Worm (Caenorhabditis elegans) whole organism, L4 larva: ENCODE measurements around the gene M04G7.2.

Experiments
- D1046.2 ChIP-seq: fragments of 200-800 bp; sonication (Bioruptor generic); IDR thresholded peaks from 2 replicates; pipeline ENCODE4 v1.3.6; 2022; ENCODE audit warnings: missing genetic modification characterization, missing compliant biosample characterization
- Y105C5A.15 ChIP-seq: fragments of 200-800 bp; sonication (Bioruptor generic); IDR thresholded peaks from 2 replicates; pipeline ENCODE4 v1.3.6; 2022; ENCODE audit warnings: missing genetic modification characterization, missing compliant biosample characterization
- Y48G9A.11 ChIP-seq: fragments of 200-800 bp; sonication (Bioruptor generic); IDR thresholded peaks from 2 replicates; pipeline ENCODE4 v1.3.6; 2022; ENCODE audit warnings: missing genetic modification reagents, missing genetic modification characterization, missing compliant biosample characterization
- Y75B8A.6 ChIP-seq: fragments of 200-800 bp; sonication (Bioruptor generic); IDR thresholded peaks from 2 replicates; pipeline ENCODE4 v1.3.6; 2022; ENCODE audit warnings: missing genetic modification reagents, missing genetic modification characterization, missing compliant biosample characterization
- ZK546.5 ChIP-seq, 2 experiments: sonication (generic microtip); optimal IDR thresholded peaks; 2 replicates each; lab custom pipeline; 2017; ENCODE audit warnings: missing biosample characterization in 2 of 2, missing genetic modification characterization in 2 of 2
- ama-1 ChIP-seq: fragments of 150-350 bp; optimal IDR thresholded peaks from 2 replicates; lab custom pipeline; 2014; ENCODE audit warnings: inconsistent platforms, mixed read lengths
- arid-1 ChIP-seq: fragments of 200-800 bp; sonication (Bioruptor generic); conservative IDR thresholded peaks from 2 replicates; pipeline ENCODE4 v1.3.6; 2022; ENCODE audit warnings: missing genetic modification reagents, missing genetic modification characterization, missing compliant biosample characterization
- attf-4 ChIP-seq: sonication (generic microtip); optimal IDR thresholded peaks from 3 replicates; lab custom pipeline; 2017; ENCODE audit warnings: missing biosample characterization, missing genetic modification characterization
- ceh-32 ChIP-seq: sonication (generic microtip); optimal IDR thresholded peaks from 2 replicates; lab custom pipeline; 2016; ENCODE audit warnings: mild to moderate bottlenecking, missing genetic modification characterization, missing compliant biosample characterization; ENCODE audit not compliant: poor library complexity
- ceh-62 ChIP-seq: sonication (generic microtip); optimal IDR thresholded peaks from 2 replicates; lab custom pipeline; 2017; ENCODE audit warnings: missing biosample characterization, missing genetic modification characterization
- cey-2 ChIP-seq: sonication (generic microtip); optimal IDR thresholded peaks from 3 replicates; lab custom pipeline; 2017; ENCODE audit warnings: missing genetic modification characterization, mild to moderate bottlenecking, missing compliant biosample characterization, antibody characterized with exemption, borderline replicate concordance; ENCODE audit not compliant: insufficient read depth
- ctbp-1 ChIP-seq: fragments of 200-800 bp; sonication (Bioruptor generic); IDR thresholded peaks from 2 replicates; pipeline ENCODE4 v1.3.6; 2022; ENCODE audit warnings: missing genetic modification reagents, missing genetic modification characterization, missing compliant biosample characterization
- daf-12 ChIP-seq: fragments of 150-350 bp; optimal IDR thresholded peaks from 2 replicates; lab custom pipeline; 2014; ENCODE audit warnings: missing biosample characterization, missing genetic modification reagents, missing genetic modification characterization
- daf-16 ChIP-seq, 3 experiments: sonication (generic microtip); optimal IDR thresholded peaks; 2 replicates each; lab custom pipeline; 2016 to 2017; ENCODE audit warnings: missing genetic modification characterization in 3 of 3, missing genetic modification reagents in 3 of 3, mild to moderate bottlenecking in 2 of 3, missing compliant biosample characterization in 2 of 3, missing biosample characterization in 1 of 3, moderate library complexity in 1 of 3
- daf-19 ChIP-seq: fragments of 200-800 bp; sonication (Bioruptor generic); conservative IDR thresholded peaks from 2 replicates; pipeline ENCODE4 v1.3.6; 2022; ENCODE audit warnings: missing genetic modification characterization, missing compliant biosample characterization
- dmd-8 ChIP-seq: fragments of 200-800 bp; sonication (Bioruptor generic); IDR thresholded peaks from 2 replicates; pipeline ENCODE4 v1.3.6; 2022; ENCODE audit warnings: missing genetic modification characterization, missing compliant biosample characterization
- dmd-9 ChIP-seq: fragments of 200-800 bp; sonication (Bioruptor generic); IDR thresholded peaks from 2 replicates; pipeline ENCODE4 v1.3.6; 2022; ENCODE audit warnings: missing genetic modification reagents, missing genetic modification characterization, missing compliant biosample characterization
- dpl-1 ChIP-seq: fragments of 150-350 bp; optimal IDR thresholded peaks from 2 replicates; lab custom pipeline; 2014; ENCODE audit warnings: missing biosample characterization, missing genetic modification reagents, missing genetic modification characterization
- duxl-1 ChIP-seq: sonication (generic microtip); optimal IDR thresholded peaks from 2 replicates; lab custom pipeline; 2016; ENCODE audit warnings: mild to moderate bottlenecking, missing genetic modification characterization, moderate library complexity, missing compliant biosample characterization; ENCODE audit not compliant: poor library complexity
- fkh-10 ChIP-seq: fragments of 150-350 bp; optimal IDR thresholded peaks from 2 replicates; lab custom pipeline; 2014; ENCODE audit warnings: missing biosample characterization, missing genetic modification reagents, missing genetic modification characterization
- fos-1 ChIP-seq: fragments of 150-350 bp; optimal IDR thresholded peaks from 2 replicates; lab custom pipeline; 2014; ENCODE audit warnings: missing biosample characterization, missing genetic modification characterization
- gei-8 ChIP-seq: fragments of 200-800 bp; sonication (Bioruptor generic); optimal IDR thresholded peaks from 2 replicates; lab custom pipeline; 2018; ENCODE audit warnings: mild to moderate bottlenecking, missing genetic modification characterization, missing compliant biosample characterization
- hlh-11 ChIP-seq: fragments of 200-800 bp; sonication (Bioruptor generic); optimal IDR thresholded peaks from 2 replicates; lab custom pipeline; 2018; ENCODE audit warnings: mild to moderate bottlenecking, missing genetic modification characterization, missing compliant biosample characterization
- hmg-1.1 ChIP-seq: fragments of 200-800 bp; sonication (Bioruptor generic); IDR thresholded peaks from 2 replicates; pipeline ENCODE4 v1.3.6; 2022; ENCODE audit warnings: missing genetic modification reagents, missing genetic modification characterization, missing compliant biosample characterization
- lim-7 ChIP-seq: fragments of 200-800 bp; sonication (Bioruptor generic); IDR thresholded peaks from 2 replicates; pipeline ENCODE4 v1.3.6; 2022; ENCODE audit warnings: missing genetic modification characterization, missing compliant biosample characterization
- lin-1 ChIP-seq: fragments of 200-800 bp; sonication (Bioruptor generic); IDR thresholded peaks from 2 replicates; pipeline ENCODE4 v1.3.6; 2022; ENCODE audit warnings: missing genetic modification reagents, missing genetic modification characterization, missing compliant biosample characterization
- lin-13 ChIP-seq: fragments of 150-350 bp; optimal IDR thresholded peaks from 2 replicates; lab custom pipeline; 2014; ENCODE audit warnings: missing biosample characterization, missing genetic modification reagents, missing genetic modification characterization
- lin-15B ChIP-seq: fragments of 150-350 bp; sonication (generic microtip); optimal IDR thresholded peaks from 3 replicates; lab custom pipeline; 2014; ENCODE audit warnings: missing biosample characterization, missing genetic modification characterization
- lin-38 ChIP-seq: fragments of 200-800 bp; sonication (Bioruptor generic); IDR thresholded peaks from 2 replicates; pipeline ENCODE4 v1.3.6; 2022; ENCODE audit warnings: missing genetic modification reagents, missing genetic modification characterization, missing compliant biosample characterization
- lin-39 ChIP-seq: fragments of 150-350 bp; optimal IDR thresholded peaks from 2 replicates; lab custom pipeline; 2014; ENCODE audit warnings: missing biosample characterization, missing genetic modification reagents, missing genetic modification characterization
- lsy-2 ChIP-seq, 2 experiments: fragments of 150-350 bp in 1 of 2; sonication (generic microtip) in 1 of 2; optimal IDR thresholded peaks; 2 replicates each; lab custom pipeline; 2014 to 2017; ENCODE audit warnings: missing biosample characterization in 2 of 2, missing genetic modification characterization in 2 of 2
- madf-5 ChIP-seq, 2 experiments: fragments of 200-800 bp; sonication (Bioruptor generic); IDR thresholded peaks; 2 replicates each; pipeline ENCODE4 v1.3.6; 2022; ENCODE audit warnings: missing compliant biosample characterization in 2 of 2, missing genetic modification characterization in 2 of 2
- mep-1 ChIP-seq: fragments of 150-350 bp; sonication (generic microtip); optimal IDR thresholded peaks from 3 replicates; lab custom pipeline; 2014; ENCODE audit warnings: missing biosample characterization, missing genetic modification characterization
- mxl-2 ChIP-seq: fragments of 200-800 bp; sonication (Bioruptor generic); conservative IDR thresholded peaks from 2 replicates; pipeline ENCODE4 v1.3.6; 2022; ENCODE audit warnings: missing genetic modification reagents, missing genetic modification characterization, missing compliant biosample characterization
- nhr-102 ChIP-seq: sonication (generic microtip); optimal IDR thresholded peaks from 2 replicates; lab custom pipeline; 2016; ENCODE audit warnings: mild to moderate bottlenecking, missing genetic modification characterization, moderate library complexity, missing compliant biosample characterization
- nhr-11 ChIP-seq: fragments of 150-350 bp; optimal IDR thresholded peaks from 2 replicates; lab custom pipeline; 2014; ENCODE audit warnings: missing biosample characterization, missing genetic modification characterization
- nhr-111 ChIP-seq: fragments of 200-800 bp; sonication (Bioruptor generic); optimal IDR thresholded peaks from 2 replicates; lab custom pipeline; 2018; ENCODE audit warnings: mild to moderate bottlenecking, missing genetic modification characterization, missing compliant biosample characterization
- nhr-237 ChIP-seq: sonication (generic microtip); optimal IDR thresholded peaks from 2 replicates; lab custom pipeline; 2017; ENCODE audit warnings: missing biosample characterization, missing genetic modification characterization
- nhr-25 ChIP-seq: sonication (generic microtip); optimal IDR thresholded peaks from 2 replicates; lab custom pipeline; 2017; ENCODE audit warnings: missing genetic modification characterization, mild to moderate bottlenecking, missing compliant biosample characterization, antibody characterized with exemption, moderate library complexity, borderline replicate concordance; ENCODE audit not compliant: insufficient read depth
- nhr-28 ChIP-seq: fragments of 150-350 bp; optimal IDR thresholded peaks from 2 replicates; lab custom pipeline; 2014; ENCODE audit warnings: missing biosample characterization, missing genetic modification characterization
- nhr-41 ChIP-seq: fragments of 200-800 bp; sonication (Bioruptor generic); IDR thresholded peaks from 2 replicates; pipeline ENCODE4 v1.3.6; 2022; ENCODE audit warnings: missing genetic modification reagents, missing genetic modification characterization, missing compliant biosample characterization
- nhr-6 ChIP-seq: fragments of 150-350 bp; optimal IDR thresholded peaks from 2 replicates; lab custom pipeline; 2014; ENCODE audit warnings: missing biosample characterization, missing genetic modification characterization
- nhr-76 ChIP-seq: fragments of 150-350 bp; optimal IDR thresholded peaks from 2 replicates; lab custom pipeline; 2014; ENCODE audit warnings: missing biosample characterization, missing genetic modification characterization
- pqm-1 ChIP-seq: sonication (generic microtip); optimal IDR thresholded peaks from 2 replicates; lab custom pipeline; 2017; ENCODE audit warnings: missing biosample characterization, missing genetic modification characterization
- sdz-12 ChIP-seq: fragments of 200-800 bp; sonication (Bioruptor generic); optimal IDR thresholded peaks from 2 replicates; lab custom pipeline; 2018; ENCODE audit warnings: mild to moderate bottlenecking, missing genetic modification characterization, missing compliant biosample characterization
- set-16 ChIP-seq: fragments of 200-800 bp; sonication (Bioruptor generic); IDR thresholded peaks from 2 replicates; pipeline ENCODE4 v1.3.6; 2022; ENCODE audit warnings: missing genetic modification reagents, missing genetic modification characterization, missing compliant biosample characterization
- skn-1 ChIP-seq: fragments of 150-350 bp; optimal IDR thresholded peaks from 2 replicates; lab custom pipeline; 2014; ENCODE audit warnings: missing biosample characterization, missing genetic modification characterization
- snpc-4 ChIP-seq: fragments of 150-350 bp; optimal IDR thresholded peaks from 2 replicates; lab custom pipeline; 2014; ENCODE audit warnings: missing biosample characterization, missing genetic modification characterization
- spr-1 ChIP-seq: sonication (generic microtip); optimal IDR thresholded peaks from 2 replicates; lab custom pipeline; 2016; ENCODE audit warnings: mild to moderate bottlenecking, missing genetic modification characterization, missing compliant biosample characterization
- unc-130 ChIP-seq: sonication (generic microtip); optimal IDR thresholded peaks from 2 replicates; lab custom pipeline; 2016; ENCODE audit warnings: missing genetic modification reagents, missing genetic modification characterization, missing compliant biosample characterization
- unc-39 ChIP-seq: sonication (generic microtip); optimal IDR thresholded peaks from 2 replicates; lab custom pipeline; 2017; ENCODE audit warnings: missing biosample characterization, missing genetic modification characterization
- zfp-2 ChIP-seq: sonication (generic microtip); optimal IDR thresholded peaks from 2 replicates; lab custom pipeline; 2016; ENCODE audit warnings: mild to moderate bottlenecking, missing genetic modification characterization, missing compliant biosample characterization

Gene M04G7.2

DNA sequence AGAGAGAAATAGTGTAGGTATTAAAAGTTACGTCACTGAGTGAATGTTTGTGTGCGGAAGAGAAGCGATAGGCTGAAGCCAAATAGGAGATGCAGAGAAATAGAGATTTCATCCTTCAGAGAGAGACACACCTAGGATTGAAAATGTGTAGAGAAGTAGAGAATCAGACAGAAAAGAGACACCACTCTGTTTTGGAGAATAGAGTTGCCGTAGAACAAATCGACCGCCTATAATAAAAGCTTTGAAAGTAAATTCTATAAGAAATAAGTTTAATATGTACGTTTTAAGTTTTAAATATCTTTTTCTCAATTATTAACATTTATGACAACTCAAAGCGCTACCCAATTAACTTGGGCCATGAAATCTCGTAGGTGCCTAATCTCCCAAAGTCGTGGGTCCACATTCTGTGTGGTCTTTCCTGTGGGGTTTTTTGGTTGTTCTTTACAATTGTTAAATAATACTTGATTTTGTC is 50.4 kb downstream of the M04G7.2 start, which contains the start of gene T07A9.12:
Gene T07A9.12 (plus strand): TSS at position 448 of the 472 bp plus-strand sequence.
- TF ChIP-seq lim-7 (GFP tag; lab: Robert Waterston, UW) = no peak
- TF ChIP-seq lin-13 (GFP tag; lab: Kevin White, UChicago) = no peak
- no peak for TF ChIP-seq nhr-76 (tag; lab: Kevin White, UChicago)
- no peak for TF ChIP-seq ctbp-1
- peak; percentile 83 for TF ChIP-seq mep-1 (tag; lab: Kevin White, UChicago)
- TF ChIP-seq gei-8 (GFP tag; lab: Kevin White, UChicago) = no peak
- no peak for TF ChIP-seq daf-19 (GFP tag; lab: Robert Waterston, UW)
- no peak for TF ChIP-seq nhr-237 (tag; lab: Kevin White, UChicago)
- no peak for TF ChIP-seq daf-16 (GFP tag; optimal IDR thresholded peaks at IDR 0.05; lab: Kevin White, UChicago)
- peak; percentile 42 for TF ChIP-seq daf-16 (tag; optimal IDR thresholded peaks at IDR 0.05; lab: Kevin White, UChicago)
- TF ChIP-seq nhr-11 (tag; lab: Kevin White, UChicago) = peak; percentile 73
- TF ChIP-seq ZK546.5 (tag; optimal IDR thresholded peaks at IDR 0.05; lab: Kevin White, UChicago) = no peak
- peak; percentile 37 to 79 for TF ChIP-seq lsy-2 (tag; optimal IDR thresholded peaks at IDR 0.05; lab: Kevin White, UChicago)
- TF ChIP-seq madf-5 (GFP tag; IDR thresholded peaks at IDR 0.05; lab: Robert Waterston, UW) = no peak
- peak; percentile 3 for TF ChIP-seq unc-130
- no peak for TF ChIP-seq snpc-4
- TF ChIP-seq spr-1 (tag; lab: Kevin White, UChicago) = no peak
- no peak for TF ChIP-seq D1046.2 (GFP tag; lab: Robert Waterston, UW)
- no peak for TF ChIP-seq ama-1 (lab: Kevin White, UChicago)
- no peak for TF ChIP-seq Y105C5A.15
- peak; percentile 58 for TF ChIP-seq fkh-10 (GFP tag; lab: Kevin White, UChicago)
- TF ChIP-seq ceh-32 (tag; lab: Kevin White, UChicago) = no peak
- TF ChIP-seq nhr-28 (tag; lab: Kevin White, UChicago) = peak; percentile 79
- peak; percentile 85 for TF ChIP-seq hmg-1.1 (GFP tag; lab: Robert Waterston, UW)
- TF ChIP-seq lin-38 (GFP tag; lab: Robert Waterston, UW) = peak; percentile 57
- no peak for TF ChIP-seq nhr-25 (tag; lab: Kevin White, UChicago)
- no peak for TF ChIP-seq Y48G9A.11 (GFP tag; lab: Robert Waterston, UW)
- TF ChIP-seq set-16 = no peak
- no peak for TF ChIP-seq dmd-8 (GFP tag; lab: Robert Waterston, UW)
- TF ChIP-seq nhr-6 = peak; percentile 66
- no peak for TF ChIP-seq ceh-62 (tag; lab: Kevin White, UChicago)
- TF ChIP-seq lin-39 (tag; lab: Kevin White, UChicago) = no peak
- TF ChIP-seq pqm-1 = peak; percentile 42
- no peak for TF ChIP-seq attf-4
- TF ChIP-seq cey-2 = no peak
- no peak for TF ChIP-seq daf-12 (tag; lab: Kevin White, UChicago)
- TF ChIP-seq nhr-41 = no peak
- peak; percentile 68 for TF ChIP-seq dpl-1
- peak; percentile 80 for TF ChIP-seq hlh-11 (tag; lab: Kevin White, UChicago)
- no peak for TF ChIP-seq zfp-2 (tag; lab: Kevin White, UChicago)
- no peak for TF ChIP-seq unc-39
- no peak for TF ChIP-seq arid-1 (GFP tag; lab: Robert Waterston, UW)
- no peak for TF ChIP-seq lin-15B
- no peak for TF ChIP-seq skn-1 (tag; lab: Kevin White, UChicago)
- TF ChIP-seq mxl-2 = no peak
- TF ChIP-seq nhr-111 (GFP tag; lab: Kevin White, UChicago) = no peak
- TF ChIP-seq nhr-102 (tag; lab: Kevin White, UChicago) = peak; percentile 4
- TF ChIP-seq fos-1 (tag; lab: Kevin White, UChicago) = no peak
- no peak for TF ChIP-seq sdz-12 (GFP tag; lab: Kevin White, UChicago)
- 0 out of 2 replicates have a peak, but pooled peaks have one; percentile 11 for TF ChIP-seq lin-1 (GFP tag; lab: Robert Waterston, UW)
- no peak for TF ChIP-seq Y75B8A.6
- no peak for TF ChIP-seq dmd-9 (GFP tag; lab: Robert Waterston, UW)
- TF ChIP-seq duxl-1 (tag; lab: Kevin White, UChicago) = peak; percentile 55
